Worm (Caenorhabditis elegans) whole organism, dauer: ENCODE results near the gene ZK1240.5.

Experiments used
- unc-62 ChIP-seq: sonication (generic microtip); optimal IDR thresholded peaks from 2 replicates; lab custom pipeline; 2017; ENCODE audit warnings: missing biosample characterization, missing genetic modification reagents, missing genetic modification characterization

The ZK1240.5 gene

DNA sequence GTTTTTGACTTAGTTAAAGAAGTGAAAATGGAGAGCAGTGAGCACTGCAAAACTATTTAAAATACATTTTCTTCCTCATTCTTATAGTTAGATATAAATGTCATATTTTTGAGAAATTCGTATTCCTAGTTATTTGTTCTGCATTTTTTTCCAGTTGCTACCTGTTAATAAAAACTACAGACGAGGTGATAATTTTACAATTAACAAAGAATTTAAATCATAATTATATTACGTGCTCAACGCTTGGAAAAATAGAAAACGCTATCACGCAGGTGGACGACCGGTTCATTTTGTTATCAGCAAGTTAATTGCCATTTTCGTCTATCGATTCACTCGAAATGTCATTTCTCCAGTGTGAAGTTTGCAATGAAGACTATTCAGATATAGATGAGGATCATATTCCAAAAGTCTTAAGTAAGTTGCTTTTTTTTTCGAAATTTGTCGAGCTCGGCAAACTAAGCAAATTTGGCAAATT is at the start of gene ZK1240.5, which contains the start of gene ZK1240.9:
TSS of gene ZK1240.5 (minus strand) at position 51 of the 475 bp plus-strand sequence.
TSS of gene ZK1240.9 (plus strand) at position 307 of the 475 bp plus-strand sequence.
- TF ChIP-seq unc-62, result no peak

DNA sequence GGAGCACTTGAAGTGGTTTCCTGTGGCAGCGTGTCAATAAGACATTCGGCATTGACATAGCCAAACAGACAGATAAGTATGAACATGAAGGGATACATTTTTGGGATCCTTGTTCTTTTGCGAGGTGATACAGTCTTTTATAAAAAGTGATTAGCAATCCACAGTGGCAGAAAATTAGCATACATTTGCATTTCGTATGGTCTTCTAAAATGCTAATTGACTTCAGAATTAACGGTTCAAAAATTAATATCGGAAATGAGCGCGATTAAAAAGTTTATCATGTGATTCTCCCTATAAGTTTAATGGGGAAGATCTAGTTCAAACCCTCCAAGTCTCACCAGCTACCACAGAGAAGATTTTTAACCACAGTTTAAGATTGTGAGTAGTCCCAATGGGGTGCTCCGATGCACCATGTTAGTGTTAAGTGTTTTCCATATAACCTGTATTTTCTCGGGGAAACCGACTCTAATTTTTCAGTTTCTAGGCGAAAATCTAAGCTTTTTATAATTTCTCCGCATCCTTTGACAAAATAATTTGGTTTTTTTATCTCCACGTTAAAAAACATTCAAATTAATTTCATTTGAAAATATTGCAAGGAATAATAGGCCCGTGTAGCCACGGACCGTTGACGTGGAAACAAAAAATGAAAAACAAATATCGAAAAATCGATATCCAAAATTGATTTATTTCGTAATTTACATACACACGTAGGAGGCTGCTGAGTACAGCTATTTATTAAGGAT is 49.1 kb upstream of the ZK1240.5 start, which contains the start of the genes F43C11.12 and F16G10.5:
TSS of gene F43C11.12 (minus strand) at position 101 of the 743 bp plus-strand sequence.
TSS of gene F16G10.5 (plus strand) at position 693 of the 743 bp plus-strand sequence.
- no peak for TF ChIP-seq unc-62

DNA sequence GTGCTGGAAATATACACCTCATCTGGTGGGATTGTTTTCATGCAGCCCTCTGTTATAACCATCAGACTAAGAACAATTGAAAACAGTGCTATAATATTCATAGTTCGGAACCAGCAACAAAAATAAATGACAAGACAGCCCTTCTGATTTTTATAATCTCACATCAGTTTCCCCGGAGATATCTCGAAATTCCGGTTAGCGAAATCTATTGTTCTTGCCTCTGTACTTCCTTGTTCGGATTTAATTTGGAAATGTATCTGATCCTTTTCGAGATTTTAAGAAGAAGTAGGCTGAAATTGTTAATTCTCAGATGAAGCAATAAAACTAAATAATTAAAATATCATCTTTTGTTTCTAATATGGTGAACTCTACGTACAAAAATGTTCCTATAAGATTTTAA is 45.9 kb upstream of the ZK1240.5 start, which contains the start of gene F43C11.11:
TSS of gene F43C11.11 (minus strand) at position 101 of the 400 bp plus-strand sequence.
- no peak for TF ChIP-seq unc-62

DNA sequence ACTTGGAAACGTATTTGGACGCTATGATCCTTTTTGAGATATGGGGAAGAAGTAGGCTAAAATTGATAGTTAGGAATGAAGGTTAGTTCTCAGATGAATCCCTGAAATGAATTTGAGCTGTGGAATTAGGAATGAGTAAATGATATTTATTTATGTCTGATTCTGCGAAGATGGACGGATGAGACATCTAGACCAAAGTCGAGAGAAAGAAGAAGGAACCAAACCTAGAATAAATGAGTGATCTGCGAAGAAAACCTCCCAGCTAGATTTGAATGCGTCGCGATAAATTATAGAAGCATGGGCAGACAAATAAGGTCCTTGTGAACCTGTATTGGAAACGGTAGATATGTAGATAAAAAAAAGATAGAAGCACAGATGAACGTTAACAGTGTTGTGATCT is 42.2 kb upstream of the ZK1240.5 start, which contains the start of gene F43C11.16:
TSS of gene F43C11.16 (minus strand) at position 101 of the 400 bp plus-strand sequence.
- TF ChIP-seq unc-62, result no peak

DNA sequence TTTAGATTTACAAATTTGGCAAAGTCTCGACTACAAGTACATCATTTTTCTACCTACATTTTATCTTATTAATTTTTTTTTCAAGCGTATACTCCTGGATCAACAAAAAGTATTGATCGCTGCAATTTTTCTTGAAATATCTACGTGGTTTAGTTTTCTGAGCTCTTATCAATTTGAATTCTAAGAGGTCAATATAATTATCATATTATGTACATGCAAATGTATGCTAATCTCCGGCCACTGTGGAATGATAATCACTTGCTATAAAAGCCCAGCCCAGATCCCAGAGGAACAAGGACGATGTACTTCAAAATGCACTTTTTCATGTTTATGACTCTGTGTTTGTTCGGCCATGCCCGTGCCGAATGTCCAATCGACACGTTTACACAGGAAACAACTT is 39.1 kb upstream of the ZK1240.5 start, which contains the start of gene F43C11.1:
TSS of gene F43C11.1 (plus strand) at position 301 of the 400 bp plus-strand sequence.
- no peak for TF ChIP-seq unc-62

DNA sequence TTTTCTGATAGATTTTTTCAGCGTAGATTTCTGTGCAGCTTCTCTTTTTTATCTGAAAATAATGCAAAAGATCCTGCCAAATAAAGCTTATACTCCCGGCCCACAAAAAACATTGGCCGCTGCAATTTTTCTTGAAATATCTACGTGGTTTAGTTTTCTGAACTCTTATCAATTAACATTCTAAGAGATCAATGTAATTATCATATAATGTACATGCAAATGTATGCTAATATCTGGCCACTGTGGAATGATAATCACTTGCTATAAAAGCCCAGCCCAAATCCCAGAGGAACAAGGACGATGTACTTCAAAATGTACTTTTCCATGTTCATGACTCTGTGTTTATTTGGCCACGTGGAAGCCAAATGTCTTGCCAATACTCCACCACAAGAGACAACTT is 36.7 kb upstream of the ZK1240.5 start, which contains the start of gene F43C11.2:
TSS of gene F43C11.2 (plus strand) at position 301 of the 400 bp plus-strand sequence.
- TF ChIP-seq unc-62, result no peak

DNA sequence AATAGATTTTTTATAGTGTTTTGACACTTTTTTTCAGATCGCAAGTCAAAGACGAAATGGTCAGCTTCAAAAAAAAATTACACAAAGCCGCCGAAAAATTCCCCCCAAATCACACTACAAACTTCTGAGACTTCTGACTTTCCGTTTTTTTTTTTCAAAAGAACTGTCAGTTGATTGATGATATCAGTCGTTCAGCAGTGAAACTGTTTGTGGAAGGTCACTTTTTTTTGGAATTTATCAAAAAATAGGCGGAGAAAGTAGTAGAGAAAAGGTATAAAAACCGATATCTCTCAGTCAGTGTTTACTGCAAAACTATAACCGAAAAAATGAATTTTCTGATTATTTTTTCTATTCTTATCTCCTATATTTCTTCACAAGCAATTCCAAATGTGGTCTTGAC is 35.3 kb upstream of the ZK1240.5 start, which contains the start of gene F43C11.3:
TSS of gene F43C11.3 (plus strand) at position 301 of the 400 bp plus-strand sequence.
- TF ChIP-seq unc-62, result no peak

DNA sequence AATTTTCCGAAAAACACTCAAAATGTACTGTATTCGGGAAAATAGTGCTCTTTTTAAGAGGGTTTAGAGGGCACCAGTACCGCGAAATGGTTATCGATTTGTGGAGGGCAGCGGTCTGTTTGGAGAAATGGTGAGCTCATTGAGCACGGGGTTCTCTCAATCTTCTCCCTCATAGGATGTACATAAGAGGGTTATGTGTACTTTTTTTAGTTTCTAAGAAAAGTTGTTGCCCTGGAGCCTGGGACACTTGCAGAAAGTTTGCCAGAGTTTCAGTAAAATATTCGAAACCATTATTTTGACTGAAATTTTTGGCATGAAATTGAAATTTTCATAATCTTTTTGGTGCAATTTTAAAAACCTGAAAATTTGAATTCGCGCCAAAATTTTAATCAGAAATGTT is 34.8 kb upstream of the ZK1240.5 start, which contains the start of gene F43C11.10:
TSS of gene F43C11.10 (minus strand) at position 101 of the 400 bp plus-strand sequence.
- TF ChIP-seq unc-62, result no peak

DNA sequence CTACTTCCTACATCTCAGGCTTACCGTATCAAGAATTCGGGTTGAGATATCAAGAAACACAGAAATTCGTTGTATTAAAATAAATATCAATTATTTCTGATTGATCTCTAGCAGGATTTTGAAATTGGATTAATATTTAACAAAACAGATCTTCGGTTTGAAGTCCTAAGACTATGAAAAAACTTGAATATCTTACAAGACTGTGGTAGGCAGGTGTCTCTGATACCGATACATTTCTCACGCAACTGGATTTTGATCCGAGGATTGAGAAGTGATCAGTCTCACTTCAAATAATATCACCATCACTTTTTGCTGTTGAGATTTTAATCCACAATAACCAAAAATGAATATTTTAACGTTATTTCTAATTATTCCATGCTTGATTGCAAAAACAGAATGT is 28.9 kb upstream of the ZK1240.5 start, which contains the start of gene F43C11.4:
TSS of gene F43C11.4 (plus strand) at position 301 of the 400 bp plus-strand sequence.
- TF ChIP-seq unc-62, result no peak

DNA sequence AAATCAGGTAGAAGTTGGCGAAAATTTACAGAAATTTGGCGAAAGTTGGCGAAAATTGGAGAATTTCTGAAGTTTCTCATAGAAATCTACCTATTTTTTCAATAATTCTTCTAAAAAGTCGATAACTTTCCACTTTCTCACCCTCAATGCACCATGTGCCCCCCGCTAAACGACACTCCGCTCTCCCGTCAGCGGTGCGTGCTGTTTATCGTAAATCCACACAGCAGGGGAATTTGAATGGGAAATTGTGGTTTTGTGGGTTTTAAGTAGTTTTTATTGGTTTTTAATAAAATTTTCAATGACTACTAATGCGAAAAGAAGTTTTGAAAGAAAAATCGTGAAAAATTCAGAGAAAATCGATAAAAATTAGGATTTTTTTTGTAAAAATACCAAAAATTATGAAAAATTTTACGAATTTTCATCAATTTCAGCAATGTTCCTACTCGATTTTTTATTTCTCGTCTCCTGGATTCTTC is 24.3 kb upstream of the ZK1240.5 start, which contains the start of gene F43C11.6:
TSS of gene F43C11.6 (plus strand) at position 426 of the 476 bp plus-strand sequence.
- TF ChIP-seq unc-62, result no peak

DNA sequence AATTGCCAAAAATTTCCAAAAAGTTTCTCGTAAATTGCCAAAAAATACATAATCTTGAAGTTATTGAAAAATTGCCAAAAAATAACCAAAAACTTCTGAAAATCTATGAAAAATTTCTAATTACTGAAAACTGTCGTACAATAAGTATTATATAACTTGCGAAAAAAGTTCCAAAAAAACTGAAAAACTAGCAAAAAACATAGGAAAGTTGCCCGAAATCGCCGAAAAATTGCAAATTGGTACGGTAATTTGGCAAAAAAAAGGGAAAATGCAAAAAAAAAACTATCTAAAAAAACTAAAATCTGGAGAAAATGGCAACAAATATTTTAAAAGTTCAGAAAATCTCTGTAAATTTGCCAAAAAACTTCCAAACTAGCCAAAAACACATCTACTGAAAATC is 23.8 kb upstream of the ZK1240.5 start, which contains the start of gene enri-1:
TSS of gene enri-1 (minus strand) at position 101 of the 400 bp plus-strand sequence.
- no peak for TF ChIP-seq unc-62

DNA sequence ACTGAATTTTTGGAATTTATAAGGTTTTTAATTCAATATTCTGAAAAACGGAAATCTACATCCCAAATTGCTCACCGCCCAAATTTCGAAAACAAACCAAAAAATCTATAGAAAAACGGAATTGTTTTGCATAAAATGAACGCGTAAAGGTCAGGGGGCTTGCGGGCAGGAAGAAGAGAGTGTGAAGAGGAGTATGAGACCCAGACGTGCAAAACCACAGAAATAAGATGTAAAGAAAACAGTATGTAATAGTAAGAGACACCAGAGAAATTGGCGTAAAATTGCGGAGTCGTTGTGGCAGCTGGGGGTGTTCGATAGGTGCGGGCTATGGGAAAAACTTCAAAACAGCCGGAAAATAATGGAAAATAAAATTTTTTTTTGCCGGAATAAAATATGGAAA is 23.2 kb upstream of the ZK1240.5 start:
- TF ChIP-seq unc-62, result no peak

DNA sequence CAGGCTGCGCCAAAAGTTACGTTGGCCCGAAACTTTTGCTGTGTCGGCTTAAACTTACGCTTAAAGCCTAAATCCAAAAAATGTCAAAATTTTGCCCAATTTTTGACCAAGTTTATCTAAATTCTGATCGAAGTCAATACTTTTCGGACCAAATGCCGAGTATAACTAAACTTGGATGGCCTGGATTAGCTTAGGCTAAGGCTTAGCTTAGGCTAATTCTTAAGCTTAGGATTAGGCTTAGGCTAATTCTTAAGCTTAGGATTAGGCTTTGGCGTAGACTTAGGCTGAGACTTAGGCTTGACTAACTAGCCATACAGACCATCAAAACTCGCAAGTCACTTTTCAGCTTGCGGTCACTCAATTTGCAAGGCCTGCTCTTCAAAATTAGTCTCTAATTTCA is 18.4 kb upstream of the ZK1240.5 start:
- no peak for TF ChIP-seq unc-62

DNA sequence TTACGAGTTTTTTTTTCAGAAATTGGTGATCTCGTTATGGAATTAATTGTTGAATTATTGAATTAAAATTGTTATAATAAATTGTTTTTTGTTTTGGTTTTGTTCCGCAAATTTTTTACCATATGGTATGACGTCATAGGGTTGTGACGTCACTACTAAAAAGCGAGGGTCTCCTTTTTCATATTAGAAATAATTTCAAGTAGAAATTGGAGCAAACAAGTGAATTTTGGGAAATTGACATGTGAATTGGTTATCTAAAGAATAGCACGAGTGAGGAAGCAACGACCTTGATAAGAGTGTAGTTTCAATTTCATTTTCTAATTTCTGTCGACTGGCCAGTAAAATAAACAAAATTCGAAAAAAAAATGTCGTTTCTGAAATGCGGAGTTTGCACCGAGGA is 17.8 kb upstream of the ZK1240.5 start, which contains the start of gene F43C11.7:
TSS of gene F43C11.7 (plus strand) at position 326 of the 400 bp plus-strand sequence.
- no peak for TF ChIP-seq unc-62

DNA sequence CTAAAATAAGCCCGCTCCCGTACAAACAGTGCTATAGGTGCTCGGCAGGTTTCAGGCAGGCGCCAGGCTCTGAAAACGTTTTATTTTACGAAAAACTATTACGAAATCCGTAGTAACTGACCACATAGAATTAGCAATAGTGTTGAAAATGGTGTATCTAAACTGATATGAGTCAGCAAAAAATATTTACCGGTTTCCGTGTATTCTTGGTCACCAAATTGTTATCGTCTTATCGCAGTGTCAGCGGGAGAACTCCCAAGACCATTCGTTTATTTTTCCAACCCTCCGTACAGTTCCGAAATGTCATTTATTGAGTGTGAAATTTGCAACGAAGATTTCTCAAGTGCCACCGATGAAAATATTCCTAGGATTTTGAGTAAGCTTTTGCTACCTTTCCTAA is 14.5 kb upstream of the ZK1240.5 start, which contains the start of gene F43C11.8:
TSS of gene F43C11.8 (plus strand) at position 301 of the 400 bp plus-strand sequence.
- TF ChIP-seq unc-62, result no peak

DNA sequence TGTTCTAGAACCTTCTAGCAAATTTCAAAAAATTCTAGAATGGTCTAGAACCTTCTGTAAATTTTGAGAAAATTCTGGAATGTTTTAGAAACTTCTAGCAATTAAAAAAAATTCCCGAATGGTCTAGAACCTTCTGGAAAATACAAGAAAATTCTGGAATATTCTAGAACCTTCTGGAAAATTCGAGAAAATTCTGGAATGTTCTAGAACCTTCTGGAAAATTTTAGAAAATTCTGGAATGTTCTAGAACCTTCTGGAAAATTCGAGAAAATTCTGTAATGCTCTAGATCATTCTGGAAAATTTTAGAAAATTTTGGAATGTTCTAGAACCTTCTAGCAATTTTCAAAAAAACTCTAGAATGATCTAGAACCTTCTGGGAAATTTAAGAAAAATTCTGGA is 12.7 kb upstream of the ZK1240.5 start:
- no peak for TF ChIP-seq unc-62

DNA sequence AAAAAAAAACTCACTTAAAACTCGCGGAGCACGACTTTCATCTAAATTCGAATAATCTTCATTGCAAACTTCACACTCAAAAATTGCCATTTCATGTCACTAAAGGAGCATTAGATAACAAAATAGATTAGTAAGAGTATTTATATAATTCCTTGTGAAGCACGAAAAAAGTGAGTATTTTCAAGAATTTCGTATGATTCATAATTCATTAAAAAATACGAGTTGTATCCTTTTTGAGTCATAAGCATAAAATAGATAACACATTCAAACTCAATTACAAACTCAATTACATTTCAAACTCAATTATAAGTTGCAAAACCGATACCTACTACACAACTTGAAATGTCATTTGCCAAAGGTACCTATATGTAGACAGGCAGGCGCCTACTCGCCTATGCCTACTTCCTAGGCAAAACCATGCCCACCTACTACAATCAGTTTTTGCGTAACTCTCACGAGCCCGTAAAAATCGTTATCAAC is 11.3 kb upstream of the ZK1240.5 start, which contains the start of the genes ZK1240.8 and ZK1240.1:
TSS of gene ZK1240.8 (minus strand) at position 101 of the 480 bp plus-strand sequence.
TSS of gene ZK1240.1 (plus strand) at position 430 of the 480 bp plus-strand sequence.
- TF ChIP-seq unc-62, result no peak
